Fruit fly (Drosophila melanogaster) whole organism, embryonic: Measurements from ENCODE around the gene Arfip.

ENCODE experiments used
- CG1024 ChIP-seq: fragments of 200-800 bp; sonication (Bioruptor generic); IDR thresholded peaks from 2 replicates; pipeline ENCODE4 v1.3.6; 2022; ENCODE audit warnings: missing biosample characterization, missing genetic modification characterization
- CG10274 ChIP-seq: fragments of 200-800 bp; sonication (Bioruptor generic); optimal IDR thresholded peaks from 3 replicates; lab custom pipeline; 2017; ENCODE audit warnings: missing biosample characterization, mild to moderate bottlenecking, missing genetic modification characterization
- CG10431 ChIP-seq: fragments of 200-800 bp; sonication (Bioruptor generic); optimal IDR thresholded peaks from 3 replicates; lab custom pipeline; 2018; ENCODE audit warnings: missing biosample characterization, mild to moderate bottlenecking, missing genetic modification characterization
- CG10565 ChIP-seq: fragments of 200-800 bp; sonication (Bioruptor generic); optimal IDR thresholded peaks from 3 replicates; lab custom pipeline; 2016; ENCODE audit warnings: missing biosample characterization, mild to moderate bottlenecking, missing genetic modification characterization
- CG11247 ChIP-seq: fragments of 200-800 bp; sonication (Bioruptor generic); IDR thresholded peaks from 2 replicates; pipeline ENCODE4 v1.3.6; 2022; ENCODE audit warnings: missing biosample characterization, missing genetic modification characterization
- CG11456 ChIP-seq: fragments of 200-800 bp; sonication (Bioruptor generic); IDR thresholded peaks from 3 replicates; pipeline ENCODE4 v1.3.6; 2022; ENCODE audit warnings: missing biosample characterization, missing genetic modification characterization
- CG15011 ChIP-seq: fragments of 200-800 bp; sonication (Bioruptor generic); optimal IDR thresholded peaks from 3 replicates; lab custom pipeline; 2018; ENCODE audit warnings: missing biosample characterization, mild to moderate bottlenecking, missing genetic modification characterization
- CG15514 ChIP-seq: fragments of 200-800 bp; sonication (Bioruptor generic); optimal IDR thresholded peaks from 3 replicates; lab custom pipeline; 2017; ENCODE audit warnings: missing biosample characterization, missing genetic modification characterization, mild to moderate bottlenecking, moderate library complexity, missing genetic modification reagents
- CG15696 ChIP-seq: fragments of 200-800 bp; sonication (Bioruptor generic); optimal IDR thresholded peaks from 2 replicates; lab custom pipeline; 2019; ENCODE audit warnings: missing biosample characterization, mild to moderate bottlenecking, missing genetic modification characterization, moderate library complexity
- CG1647 ChIP-seq: fragments of 200-800 bp; sonication (Bioruptor generic); optimal IDR thresholded peaks from 3 replicates; lab custom pipeline; 2016; ENCODE audit warnings: missing biosample characterization, missing genetic modification characterization
- CG30403 ChIP-seq: fragments of 200-800 bp; sonication (Bioruptor generic); optimal IDR thresholded peaks from 3 replicates; lab custom pipeline; 2016; ENCODE audit warnings: missing biosample characterization, missing genetic modification characterization
- CG3847 ChIP-seq: fragments of 200-800 bp; sonication (Bioruptor generic); IDR thresholded peaks from 2 replicates; pipeline ENCODE4 v1.3.6; 2022; ENCODE audit warnings: missing biosample characterization, missing genetic modification characterization
- CG4820 ChIP-seq: fragments of 200-800 bp; sonication (Bioruptor generic); optimal IDR thresholded peaks from 3 replicates; lab custom pipeline; 2016; ENCODE audit warnings: missing biosample characterization, missing genetic modification characterization
- CG6654 ChIP-seq: fragments of 200-800 bp; sonication (Bioruptor generic); optimal IDR thresholded peaks from 2 replicates; lab custom pipeline; 2017; ENCODE audit warnings: missing biosample characterization, mild to moderate bottlenecking, missing genetic modification characterization
- CG7357 ChIP-seq: fragments of 200-800 bp; sonication (Bioruptor generic); IDR thresholded peaks from 3 replicates; pipeline ENCODE4 v1.3.6; 2022; ENCODE audit warnings: missing biosample characterization, missing genetic modification characterization
- CG8388 ChIP-seq: fragments of 200-800 bp; sonication (Bioruptor generic); optimal IDR thresholded peaks from 2 replicates; lab custom pipeline; 2019; ENCODE audit warnings: missing biosample characterization, mild to moderate bottlenecking, missing genetic modification characterization, moderate library complexity
- Deaf1 ChIP-seq: fragments of 200-800 bp; optimal IDR thresholded peaks from 3 replicates; lab custom pipeline; 2019; ENCODE audit warnings: missing biosample characterization, mild to moderate bottlenecking, missing genetic modification characterization, moderate library complexity
- Ets65A ChIP-seq: fragments of 200-800 bp; sonication (Bioruptor generic); peaks from one replicate; lab custom pipeline; 2016; ENCODE audit warnings: missing biosample characterization, missing genetic modification characterization
- Lim3 ChIP-seq: fragments of 200-800 bp; sonication (Bioruptor generic); IDR thresholded peaks from 2 replicates; pipeline ENCODE4 v1.3.6; 2022; ENCODE audit warnings: missing biosample characterization, missing genetic modification characterization
- Max ChIP-seq: fragments of 200-800 bp; sonication (Bioruptor generic); optimal IDR thresholded peaks from 2 replicates; lab custom pipeline; 2016; ENCODE audit warnings: missing biosample characterization, mild to moderate bottlenecking, missing genetic modification characterization
- Meics ChIP-seq: fragments of 200-800 bp; sonication (Bioruptor generic); optimal IDR thresholded peaks from 2 replicates; lab custom pipeline; 2017; ENCODE audit warnings: missing biosample characterization, mild to moderate bottlenecking, missing genetic modification characterization
- Myb ChIP-seq: fragments of 200-800 bp; sonication (Bioruptor generic); optimal IDR thresholded peaks from 2 replicates; lab custom pipeline; 2016; ENCODE audit warnings: missing biosample characterization, missing genetic modification characterization
- Oaz ChIP-seq: fragments of 200-800 bp; sonication (Bioruptor generic); IDR thresholded peaks from 2 replicates; pipeline ENCODE4 v1.3.6; 2022; ENCODE audit warnings: missing biosample characterization, missing genetic modification characterization
- PHDP ChIP-seq: fragments of 200-800 bp; sonication (Bioruptor generic); optimal IDR thresholded peaks from 3 replicates; lab custom pipeline; 2018; ENCODE audit warnings: missing biosample characterization, mild to moderate bottlenecking, missing genetic modification characterization, moderate library complexity
- Rx ChIP-seq: fragments of 200-800 bp; sonication (Bioruptor generic); IDR thresholded peaks from 2 replicates; pipeline ENCODE4 v1.3.6; 2022; ENCODE audit warnings: missing biosample characterization, missing genetic modification characterization
- Tbp ChIP-seq: fragments of >200 bp; optimal IDR thresholded peaks from 2 replicates; lab custom pipeline; 2018; ENCODE audit warnings: missing biosample characterization, missing genetic modification characterization
- ase ChIP-seq: fragments of 200-800 bp; sonication (Bioruptor generic); IDR thresholded peaks from 3 replicates; pipeline ENCODE4 v1.3.6; 2022; ENCODE audit warnings: missing biosample characterization, missing genetic modification characterization
- bab2 ChIP-seq: fragments of 200-800 bp; sonication (Bioruptor generic); optimal IDR thresholded peaks from 2 replicates; lab custom pipeline; 2016; ENCODE audit warnings: missing biosample characterization, missing genetic modification characterization
- cad ChIP-seq: fragments of >200 bp; optimal IDR thresholded peaks from 2 replicates; lab custom pipeline; 2017; ENCODE audit warnings: missing biosample characterization, missing genetic modification characterization
- cg ChIP-seq: fragments of 200-800 bp; sonication (Bioruptor generic); optimal IDR thresholded peaks from 3 replicates; lab custom pipeline; 2019; ENCODE audit warnings: missing biosample characterization, mild to moderate bottlenecking, missing genetic modification characterization, moderate library complexity
- chm ChIP-seq: fragments of 200-800 bp; sonication (Bioruptor generic); IDR thresholded peaks from 2 replicates; pipeline ENCODE4 v1.3.6; 2022; ENCODE audit warnings: missing biosample characterization, missing genetic modification characterization
- dan ChIP-seq: fragments of 200-800 bp; sonication (Bioruptor generic); IDR thresholded peaks from 2 replicates; pipeline ENCODE4 v1.3.6; 2022; ENCODE audit warnings: missing biosample characterization, missing genetic modification characterization
- eyg ChIP-seq: fragments of 200-800 bp; sonication (Bioruptor generic); optimal IDR thresholded peaks from 3 replicates; lab custom pipeline; 2016; ENCODE audit warnings: missing biosample characterization, missing genetic modification characterization
- gcm2 ChIP-seq: fragments of 200-800 bp; sonication (Bioruptor generic); optimal IDR thresholded peaks from 2 replicates; lab custom pipeline; 2016; ENCODE audit warnings: missing biosample characterization, missing genetic modification characterization
- ham ChIP-seq: fragments of 200-800 bp; sonication (Bioruptor generic); IDR thresholded peaks from 2 replicates; pipeline ENCODE4 v1.3.6; 2022; ENCODE audit warnings: missing biosample characterization, missing genetic modification characterization
- ind ChIP-seq: fragments of 200-800 bp; sonication (Bioruptor generic); optimal IDR thresholded peaks from 3 replicates; lab custom pipeline; 2016; ENCODE audit warnings: missing biosample characterization, missing genetic modification characterization
- insv ChIP-seq, 2 experiments: fragments of 200-800 bp; sonication (Bioruptor generic); optimal IDR thresholded peaks; 3 replicates each; lab custom pipeline; 2016 to 2018; ENCODE audit warnings: missing biosample characterization in 2 of 2, missing genetic modification characterization in 2 of 2
- kni ChIP-seq: fragments of 200-800 bp; sonication (Bioruptor generic); optimal IDR thresholded peaks from 3 replicates; lab custom pipeline; 2017; ENCODE audit warnings: mild to moderate bottlenecking, missing biosample characterization, missing genetic modification reagents, missing genetic modification characterization
- lab ChIP-seq: fragments of 200-800 bp; sonication (Bioruptor generic); optimal IDR thresholded peaks from 3 replicates; lab custom pipeline; 2017; ENCODE audit warnings: missing biosample characterization, missing genetic modification characterization, mild to moderate bottlenecking, moderate library complexity, missing genetic modification reagents
- nerfin-1 ChIP-seq: fragments of 200-800 bp; sonication (Bioruptor generic); optimal IDR thresholded peaks from 3 replicates; lab custom pipeline; 2019; ENCODE audit warnings: missing biosample characterization, mild to moderate bottlenecking, missing genetic modification characterization, moderate library complexity
- onecut ChIP-seq: fragments of 200-800 bp; sonication (Bioruptor generic); IDR thresholded peaks from 2 replicates; pipeline ENCODE4 v1.3.6; 2022; ENCODE audit warnings: missing biosample characterization, missing genetic modification characterization
- otp ChIP-seq: fragments of 200-800 bp; sonication (Bioruptor generic); IDR thresholded peaks from 3 replicates; pipeline ENCODE4, ENCODE4 v1.3.6; 2022; ENCODE audit warnings: missing biosample characterization, missing genetic modification characterization
- peb ChIP-seq: fragments of 200-800 bp; sonication (Bioruptor generic); IDR thresholded peaks from 2 replicates; pipeline ENCODE4 v1.3.6; 2022; ENCODE audit warnings: missing biosample characterization, missing genetic modification characterization
- pnt ChIP-seq: fragments of 200-800 bp; sonication (Bioruptor generic); optimal IDR thresholded peaks from 3 replicates; lab custom pipeline; 2016; ENCODE audit warnings: missing biosample characterization, missing genetic modification characterization
- repo ChIP-seq: fragments of 200-800 bp; sonication (Bioruptor generic); optimal IDR thresholded peaks from 2 replicates; lab custom pipeline; 2016; ENCODE audit warnings: missing biosample characterization, missing genetic modification characterization
- sisA ChIP-seq: fragments of 200-800 bp; sonication (Bioruptor generic); IDR thresholded peaks from 2 replicates; pipeline ENCODE4 v1.3.6; 2022; ENCODE audit warnings: missing biosample characterization, missing genetic modification characterization
- stwl ChIP-seq: fragments of 200-800 bp; sonication (Bioruptor generic); optimal IDR thresholded peaks from 3 replicates; lab custom pipeline; 2018; ENCODE audit warnings: missing biosample characterization, mild to moderate bottlenecking, missing genetic modification characterization, moderate library complexity
- vvl ChIP-seq: fragments of 200-800 bp; sonication (Bioruptor generic); IDR thresholded peaks from 2 replicates; pipeline ENCODE4 v1.3.6; 2022; ENCODE audit warnings: missing biosample characterization, missing genetic modification characterization
- yki ChIP-seq: fragments of >200 bp; optimal IDR thresholded peaks from 3 replicates; lab custom pipeline; 2018
- z ChIP-seq: fragments of 200-800 bp; sonication (Bioruptor generic); IDR thresholded peaks from 3 replicates; pipeline ENCODE4 v1.3.6; 2022; ENCODE audit warnings: missing biosample characterization, missing genetic modification characterization
- zf30C ChIP-seq: fragments of 200-800 bp; sonication (Bioruptor generic); optimal IDR thresholded peaks from 3 replicates; lab custom pipeline; 2018; ENCODE audit warnings: missing biosample characterization, mild to moderate bottlenecking, missing genetic modification characterization

Arfip gene

DNA sequence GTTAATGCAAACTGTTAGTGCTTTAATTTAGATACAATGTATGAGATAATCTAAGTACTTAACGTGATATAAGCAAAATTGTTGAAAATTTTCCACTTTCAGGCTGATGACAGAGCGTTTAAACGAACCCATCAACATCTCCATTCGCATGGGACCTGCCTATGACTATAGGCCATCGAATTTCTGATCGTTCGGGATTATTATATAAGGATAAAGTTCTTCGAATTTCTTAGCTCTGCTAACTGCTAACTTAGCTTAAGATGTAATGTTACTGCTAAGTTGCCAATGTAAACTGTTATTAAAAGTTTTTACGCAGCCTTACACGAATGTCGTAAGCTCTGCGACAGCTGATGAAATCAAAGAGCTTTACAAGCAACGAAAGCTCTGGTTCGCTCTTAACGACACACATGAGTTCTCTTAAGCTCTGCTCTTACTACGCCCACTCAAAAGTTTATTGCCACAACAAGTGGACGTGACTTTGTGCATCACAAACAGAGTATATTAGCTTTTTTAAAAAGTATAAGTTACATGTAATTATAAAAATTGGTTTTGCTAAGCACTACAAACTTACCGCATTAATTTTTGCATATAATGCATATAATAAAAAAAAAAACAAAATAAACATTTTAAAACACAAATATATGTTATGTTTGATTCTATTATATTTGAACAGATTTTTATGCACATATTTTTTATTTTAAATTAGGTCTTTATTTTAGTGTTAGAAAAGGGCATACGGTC is 38.0 kb downstream of the Arfip start (continued):
- TF ChIP-seq ham = peak; percentile 91
- peak; percentile 98 for TF ChIP-seq CG8388 (GFP tag; lab: Kevin White, UChicago)
- peak; percentile 97 for TF ChIP-seq ase (GFP tag; lab: Robert Waterston, UW)
- TF ChIP-seq CG6654 = peak; percentile 95
- TF ChIP-seq Meics (GFP tag; lab: Kevin White, UChicago) = peak; percentile 99
- TF ChIP-seq CG15696 (tag; lab: Kevin White, UChicago) = peak; percentile 90
- peak; percentile 93 for TF ChIP-seq CG10274
- peak; percentile 81 for TF ChIP-seq pnt (GFP tag; lab: Kevin White, UChicago)
- TF ChIP-seq peb (GFP tag; lab: Robert Waterston, UW) = peak; percentile 97
- TF ChIP-seq chm (GFP tag; lab: Robert Waterston, UW) = peak; percentile 86
- peak; percentile 97 for TF ChIP-seq CG11247 (GFP tag; lab: Robert Waterston, UW)
- peak; percentile 68 for TF ChIP-seq cg (GFP tag; lab: Kevin White, UChicago)
- TF ChIP-seq otp (GFP tag; lab: Robert Waterston, UW) = peak; percentile 90
- TF ChIP-seq CG15514 (GFP tag; lab: Kevin White, UChicago) = peak; percentile 90
- TF ChIP-seq zf30C (GFP tag; lab: Kevin White, UChicago) = no peak
- peak; percentile 99 for TF ChIP-seq Ets65A (GFP tag; lab: Kevin White, UChicago)
- TF ChIP-seq gcm2 (GFP tag; lab: Kevin White, UChicago) = no peak
- TF ChIP-seq Max = peak; percentile 97
- peak; percentile 99 for TF ChIP-seq PHDP (tag; lab: Kevin White, UChicago)
- peak; percentile 69 for TF ChIP-seq Myb (GFP tag; lab: Kevin White, UChicago)
- TF ChIP-seq bab2 (GFP tag; lab: Kevin White, UChicago) = peak; percentile 98
- TF ChIP-seq Tbp (GFP tag; lab: Kevin White, UChicago) = no peak
- TF ChIP-seq CG1647 = peak; percentile 81
- TF ChIP-seq ind = peak; percentile 98
- peak; percentile 88 for TF ChIP-seq CG1024 (GFP tag; lab: Robert Waterston, UW)
- TF ChIP-seq lab (GFP tag; lab: Kevin White, UChicago) = peak; percentile 99
- TF ChIP-seq nerfin-1 (tag; lab: Kevin White, UChicago) = peak; percentile 99
- TF ChIP-seq CG3847 (GFP tag; lab: Robert Waterston, UW) = peak; percentile 98
- peak; percentile 97 for TF ChIP-seq Oaz (GFP tag; lab: Robert Waterston, UW)
- TF ChIP-seq dan (GFP tag; lab: Robert Waterston, UW) = peak; percentile 64; the same call in 1 of the 2 replicates
- peak; percentile 92 for TF ChIP-seq kni (GFP tag; lab: Kevin White, UChicago)
- TF ChIP-seq CG15011 (GFP tag; lab: Kevin White, UChicago) = peak; percentile 98
- peak; percentile 98 for TF ChIP-seq CG11456
- TF ChIP-seq vvl (GFP tag; lab: Robert Waterston, UW) = peak; percentile 98
- TF ChIP-seq CG4820 (GFP tag; lab: Kevin White, UChicago) = peak; percentile 97
- TF ChIP-seq Rx = peak; percentile 90
- TF ChIP-seq sisA = peak; percentile 99
- peak; percentile 96 for TF ChIP-seq Lim3 (GFP tag; lab: Robert Waterston, UW)
- peak; percentile 99 for TF ChIP-seq CG30403
- TF ChIP-seq eyg = no peak
- peak; percentile 97 for TF ChIP-seq CG10431 (GFP tag; lab: Kevin White, UChicago)
- TF ChIP-seq onecut (GFP tag; lab: Robert Waterston, UW) = peak; percentile 95
- peak; percentile 96 for TF ChIP-seq CG7357 (GFP tag; lab: Robert Waterston, UW)
- TF ChIP-seq stwl (tag; lab: Kevin White, UChicago) = no peak
- peak in 1 of 2 experiments; percentile 79 for TF ChIP-seq insv (GFP tag; optimal IDR thresholded peaks at IDR 0.05; lab: Kevin White, UChicago)
- peak; percentile 65 for TF ChIP-seq repo (GFP tag; lab: Kevin White, UChicago)
- TF ChIP-seq cad (GFP tag; lab: Kevin White, UChicago) = no peak
- peak; percentile 77 for TF ChIP-seq CG10565 (GFP tag; lab: Kevin White, UChicago)
- no peak for TF ChIP-seq yki
- 0 out of 3 replicates have a peak, but pooled peaks have one; percentile 35 for TF ChIP-seq z (GFP tag; lab: Robert Waterston, UW)
- TF ChIP-seq Deaf1 (tag; lab: Kevin White, UChicago) = peak; percentile 76
